Fruit fly (Drosophila melanogaster) whole organism, embryonic: ENCODE data around the gene MFS9.

Experiments
- Bdp1 ChIP-seq: fragments of 200-800 bp; sonication (Bioruptor generic); optimal IDR thresholded peaks from 3 replicates; lab custom pipeline; 2016; ENCODE audit warnings: missing biosample characterization, missing genetic modification characterization
- Blimp-1 ChIP-seq: fragments of 200-800 bp; sonication (Bioruptor generic); optimal IDR thresholded peaks from 3 replicates; lab custom pipeline; 2018; ENCODE audit warnings: missing biosample characterization, missing genetic modification characterization, mild to moderate bottlenecking, moderate library complexity, missing genetic modification reagents
- CG10654 ChIP-seq: fragments of 200-800 bp; sonication (Bioruptor generic); optimal IDR thresholded peaks from 2 replicates; lab custom pipeline; 2016; ENCODE audit warnings: missing biosample characterization, missing genetic modification characterization
- CG11560 ChIP-seq: fragments of 200-800 bp; sonication (Bioruptor generic); IDR thresholded peaks from 3 replicates; pipeline ENCODE4 v1.3.6; 2022; ENCODE audit warnings: missing biosample characterization, missing genetic modification characterization
- CG12236 ChIP-seq: fragments of 200-800 bp; sonication (Bioruptor generic); optimal IDR thresholded peaks from 2 replicates; lab custom pipeline; 2016; ENCODE audit warnings: missing biosample characterization, missing genetic modification characterization
- CG12391 ChIP-seq: fragments of 200-800 bp; sonication (Bioruptor generic); optimal IDR thresholded peaks from 3 replicates; lab custom pipeline; 2018; ENCODE audit warnings: missing biosample characterization, mild to moderate bottlenecking, missing genetic modification characterization, moderate library complexity
- CG12769 ChIP-seq: fragments of 200-800 bp; sonication (Bioruptor generic); optimal IDR thresholded peaks from 2 replicates; lab custom pipeline; 2019; ENCODE audit warnings: missing biosample characterization, mild to moderate bottlenecking, missing genetic modification characterization, moderate library complexity
- CG15601 ChIP-seq: fragments of 200-800 bp; sonication (Bioruptor generic); optimal IDR thresholded peaks from 3 replicates; lab custom pipeline; 2019; ENCODE audit warnings: missing biosample characterization, mild to moderate bottlenecking, missing genetic modification characterization, moderate library complexity
- CG17359 ChIP-seq: fragments of 200-800 bp; sonication (Bioruptor generic); optimal IDR thresholded peaks from 3 replicates; lab custom pipeline; 2018; ENCODE audit warnings: missing biosample characterization, mild to moderate bottlenecking, missing genetic modification characterization, moderate library complexity
- CG18262 ChIP-seq: fragments of 200-800 bp; optimal IDR thresholded peaks from 3 replicates; lab custom pipeline; 2019; ENCODE audit warnings: missing biosample characterization, mild to moderate bottlenecking, missing genetic modification characterization, moderate library complexity
- CG18476 ChIP-seq: fragments of 200-800 bp; sonication (Bioruptor generic); optimal IDR thresholded peaks from 2 replicates; lab custom pipeline; 2016; ENCODE audit warnings: missing biosample characterization, mild to moderate bottlenecking, missing genetic modification characterization
- CG3163 ChIP-seq: fragments of 200-800 bp; sonication (Bioruptor generic); optimal IDR thresholded peaks from 3 replicates; lab custom pipeline; 2016; ENCODE audit warnings: missing biosample characterization, missing genetic modification characterization
- CG33557 ChIP-seq: fragments of 200-800 bp; sonication (Bioruptor generic); optimal IDR thresholded peaks from 2 replicates; lab custom pipeline; 2019; ENCODE audit warnings: missing biosample characterization, mild to moderate bottlenecking, missing genetic modification characterization, moderate library complexity
- CG34224 ChIP-seq: fragments of 200-800 bp; sonication (Bioruptor generic); IDR thresholded peaks from 3 replicates; pipeline ENCODE4 v1.3.6; 2022; ENCODE audit warnings: missing biosample characterization, missing genetic modification characterization; ENCODE audit not compliant: partially characterized antibody
- CG34422 ChIP-seq: fragments of 200-800 bp; sonication (Bioruptor generic); IDR thresholded peaks from 3 replicates; pipeline ENCODE4 v1.3.6; 2022; ENCODE audit warnings: missing biosample characterization, missing genetic modification characterization
- CG7786 ChIP-seq: fragments of 200-800 bp; sonication (Bioruptor generic); optimal IDR thresholded peaks from 2 replicates; lab custom pipeline; 2016; ENCODE audit warnings: missing biosample characterization, missing genetic modification characterization
- Deaf1 ChIP-seq: fragments of 200-800 bp; optimal IDR thresholded peaks from 3 replicates; lab custom pipeline; 2019; ENCODE audit warnings: missing biosample characterization, mild to moderate bottlenecking, missing genetic modification characterization, moderate library complexity
- Fer2 ChIP-seq: fragments of 200-800 bp; sonication (Bioruptor generic); optimal IDR thresholded peaks from 2 replicates; lab custom pipeline; 2018; ENCODE audit warnings: missing biosample characterization, mild to moderate bottlenecking, missing genetic modification characterization, moderate library complexity
- Gug ChIP-seq: fragments of 200-800 bp; sonication (Bioruptor generic); IDR thresholded peaks from 4 replicates; pipeline ENCODE4 v1.3.6; 2022; ENCODE audit warnings: missing biosample characterization, missing genetic modification characterization
- HHEX ChIP-seq: fragments of 200-800 bp; sonication (Bioruptor generic); optimal IDR thresholded peaks from 3 replicates; lab custom pipeline; 2017; ENCODE audit warnings: missing biosample characterization, mild to moderate bottlenecking, missing genetic modification characterization, missing genetic modification reagents
- MBD-R2 ChIP-seq: fragments of 200-800 bp; sonication (Bioruptor generic); IDR thresholded peaks from 2 replicates; pipeline ENCODE4 v1.3.6; 2022; ENCODE audit warnings: missing biosample characterization, missing genetic modification characterization
- Max ChIP-seq: fragments of 200-800 bp; sonication (Bioruptor generic); optimal IDR thresholded peaks from 2 replicates; lab custom pipeline; 2016; ENCODE audit warnings: missing biosample characterization, mild to moderate bottlenecking, missing genetic modification characterization
- NFAT ChIP-seq: fragments of 200-800 bp; sonication (Bioruptor generic); IDR thresholded peaks from 2 replicates; pipeline ENCODE4 v1.3.6; 2022; ENCODE audit warnings: missing biosample characterization, missing genetic modification characterization
- Opbp ChIP-seq: fragments of 200-800 bp; sonication (Bioruptor generic); IDR thresholded peaks from 3 replicates; pipeline ENCODE4 v1.3.6; 2022; ENCODE audit warnings: missing biosample characterization, missing genetic modification characterization; ENCODE audit not compliant: partially characterized antibody
- Ptx1 ChIP-seq: fragments of 200-800 bp; sonication (Bioruptor generic); IDR thresholded peaks from 2 replicates; pipeline ENCODE4 v1.3.6; 2022; ENCODE audit warnings: missing biosample characterization, missing genetic modification characterization
- Six4 ChIP-seq: fragments of 200-800 bp; sonication (Bioruptor generic); optimal IDR thresholded peaks from 2 replicates; lab custom pipeline; 2016; ENCODE audit warnings: missing biosample characterization, missing genetic modification characterization
- ac ChIP-seq: fragments of 200-800 bp; sonication (Bioruptor generic); optimal IDR thresholded peaks from 3 replicates; lab custom pipeline; 2017; ENCODE audit warnings: missing biosample characterization, mild to moderate bottlenecking, missing genetic modification characterization
- bbx ChIP-seq: fragments of 200-800 bp; sonication (Bioruptor generic); IDR thresholded peaks from 2 replicates; pipeline ENCODE4 v1.3.6; 2022; ENCODE audit warnings: missing biosample characterization, missing genetic modification characterization; ENCODE audit not compliant: partially characterized antibody
- cad ChIP-seq: fragments of >200 bp; optimal IDR thresholded peaks from 2 replicates; lab custom pipeline; 2017; ENCODE audit warnings: missing biosample characterization, missing genetic modification characterization
- ci ChIP-seq: fragments of 200-800 bp; sonication (Bioruptor generic); IDR thresholded peaks from 3 replicates; pipeline ENCODE4 v1.3.6; 2022; ENCODE audit warnings: missing biosample characterization, missing genetic modification characterization
- cwo ChIP-seq: fragments of 200-800 bp; sonication (Bioruptor generic); optimal IDR thresholded peaks from 3 replicates; lab custom pipeline; 2017; ENCODE audit warnings: missing biosample characterization, missing genetic modification characterization, mild to moderate bottlenecking, moderate library complexity, missing genetic modification reagents
- eve ChIP-seq, 2 experiments: fragments of >200 bp; optimal IDR thresholded peaks; 2 replicates each; lab custom pipeline; 2017; ENCODE audit warnings: missing biosample characterization in 2 of 2, missing genetic modification characterization in 2 of 2
- fd3F ChIP-seq: fragments of 200-800 bp; sonication (Bioruptor generic); optimal IDR thresholded peaks from 2 replicates; lab custom pipeline; 2018; ENCODE audit warnings: missing biosample characterization, mild to moderate bottlenecking, missing genetic modification characterization, moderate library complexity
- inv ChIP-seq: fragments of 200-800 bp; sonication (Bioruptor generic); IDR thresholded peaks from 2 replicates; pipeline ENCODE4 v1.3.6; 2022; ENCODE audit warnings: missing biosample characterization, missing genetic modification characterization; ENCODE audit not compliant: partially characterized antibody
- kah ChIP-seq: fragments of 200-800 bp; sonication (Bioruptor generic); optimal IDR thresholded peaks from 2 replicates; lab custom pipeline; 2018; ENCODE audit warnings: missing biosample characterization, mild to moderate bottlenecking, missing genetic modification characterization
- klu ChIP-seq: fragments of 200-800 bp; sonication (Bioruptor generic); IDR thresholded peaks from 2 replicates; pipeline ENCODE4 v1.3.6; 2022; ENCODE audit warnings: missing biosample characterization, missing genetic modification characterization
- mirr ChIP-seq: fragments of 200-800 bp; sonication (Bioruptor generic); optimal IDR thresholded peaks from 3 replicates; lab custom pipeline; 2018; ENCODE audit warnings: missing biosample characterization, mild to moderate bottlenecking, missing genetic modification characterization
- odd ChIP-seq: fragments of 200-800 bp; sonication (Bioruptor generic); optimal IDR thresholded peaks from 2 replicates; lab custom pipeline; 2017; ENCODE audit warnings: missing biosample characterization, mild to moderate bottlenecking, missing genetic modification characterization
- p53 ChIP-seq: fragments of 200-800 bp; sonication (Bioruptor generic); optimal IDR thresholded peaks from 2 replicates; lab custom pipeline; 2016; ENCODE audit warnings: missing biosample characterization, missing genetic modification characterization
- phol ChIP-seq: fragments of 200-800 bp; sonication (Bioruptor generic); optimal IDR thresholded peaks from 3 replicates; lab custom pipeline; 2018; ENCODE audit warnings: missing biosample characterization, mild to moderate bottlenecking, missing genetic modification characterization, moderate library complexity
- pum ChIP-seq: fragments of 200-800 bp; sonication (Bioruptor generic); optimal IDR thresholded peaks from 2 replicates; lab custom pipeline; 2016; ENCODE audit warnings: missing biosample characterization, missing genetic modification characterization
- rib ChIP-seq: fragments of 200-800 bp; sonication (Bioruptor generic); IDR thresholded peaks from 2 replicates; pipeline ENCODE4 v1.3.6; 2022; ENCODE audit warnings: missing biosample characterization, missing genetic modification characterization
- scrt ChIP-seq: fragments of 200-800 bp; sonication (Bioruptor generic); optimal IDR thresholded peaks from 2 replicates; lab custom pipeline; 2018; ENCODE audit warnings: missing biosample characterization, mild to moderate bottlenecking, missing genetic modification characterization, moderate library complexity
- sim ChIP-seq: fragments of 200-800 bp; sonication (Bioruptor generic); IDR thresholded peaks from 2 replicates; pipeline ENCODE4 v1.3.6; 2022; ENCODE audit warnings: missing biosample characterization, missing genetic modification characterization
- so ChIP-seq: fragments of 200-800 bp; sonication (Bioruptor generic); IDR thresholded peaks from 3 replicates; pipeline ENCODE4 v1.3.6; 2022; ENCODE audit warnings: missing biosample characterization, missing genetic modification characterization
- stwl ChIP-seq: fragments of 200-800 bp; sonication (Bioruptor generic); optimal IDR thresholded peaks from 3 replicates; lab custom pipeline; 2018; ENCODE audit warnings: missing biosample characterization, mild to moderate bottlenecking, missing genetic modification characterization, moderate library complexity
- unpg ChIP-seq: fragments of 200-800 bp; sonication (Bioruptor generic); optimal IDR thresholded peaks from 3 replicates; lab custom pipeline; 2018; ENCODE audit warnings: missing biosample characterization, mild to moderate bottlenecking, missing genetic modification characterization, moderate library complexity
- z ChIP-seq: fragments of 200-800 bp; sonication (Bioruptor generic); IDR thresholded peaks from 3 replicates; pipeline ENCODE4 v1.3.6; 2022; ENCODE audit warnings: missing biosample characterization, missing genetic modification characterization

MFS9 gene

DNA sequence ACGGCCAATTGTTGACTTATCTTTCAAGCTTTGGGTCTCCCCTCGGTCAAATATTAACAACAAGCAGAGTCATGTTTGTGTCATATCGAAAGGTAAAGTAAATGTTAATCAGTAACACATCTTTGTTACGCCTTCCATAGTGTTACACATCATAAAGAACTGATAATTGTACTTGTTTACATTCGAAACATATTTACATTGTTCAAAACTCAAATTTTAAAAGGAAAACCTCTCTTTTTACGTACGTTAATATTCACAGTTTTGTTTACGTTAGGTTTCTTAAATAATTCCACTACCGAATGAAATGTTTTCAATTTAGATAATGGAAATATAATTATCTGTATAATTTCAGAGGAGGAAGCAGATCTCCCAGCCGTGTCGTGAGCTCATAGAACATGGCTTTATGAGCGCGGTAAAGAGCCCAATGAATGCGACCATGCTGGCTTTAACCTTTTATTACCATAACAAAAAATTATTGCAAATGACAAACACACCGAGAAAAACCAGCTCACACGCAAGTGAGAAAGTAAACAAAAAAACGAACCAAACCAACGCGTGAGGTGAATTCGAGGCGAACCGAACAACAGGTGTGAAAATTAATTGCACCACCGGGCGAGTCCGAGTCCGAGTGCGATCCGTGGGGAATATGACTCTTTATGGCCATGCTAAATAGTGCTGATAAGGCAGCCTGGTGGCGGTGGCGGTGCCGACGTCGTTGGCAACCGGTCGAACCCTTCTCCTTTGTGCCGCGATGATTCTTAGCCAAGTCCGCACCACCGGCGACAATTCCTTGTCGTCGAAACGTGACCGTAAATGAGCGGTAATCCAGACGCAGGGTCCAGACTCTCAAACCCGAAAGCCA, 30.2 kb upstream of the MFS9 start (continued):
- no peak for TF ChIP-seq CG3163 (GFP tag; lab: Kevin White, UChicago)
- peak; percentile 9 for TF ChIP-seq CG12769 (tag; lab: Kevin White, UChicago)
- no peak for TF ChIP-seq pum (GFP tag; lab: Kevin White, UChicago)
- peak; percentile 19 for TF ChIP-seq CG10654 (GFP tag; lab: Kevin White, UChicago)
- no peak for TF ChIP-seq bbx (GFP tag; lab: Robert Waterston, UW)
- peak; percentile 54 for TF ChIP-seq odd (GFP tag; lab: Kevin White, UChicago)
- peak; percentile 47 for TF ChIP-seq scrt
- TF ChIP-seq CG15601 = peak; percentile 81
- peak; percentile 61 for TF ChIP-seq CG18262 (tag; lab: Kevin White, UChicago)
- peak; percentile 11 for TF ChIP-seq cwo
- TF ChIP-seq unpg (GFP tag; lab: Kevin White, UChicago) = no peak
- TF ChIP-seq Blimp-1 (GFP tag; lab: Kevin White, UChicago) = peak; percentile 52
- 0 out of 3 replicates have a peak, but pooled peaks have one; percentile 24 for TF ChIP-seq CG34422 (GFP tag; lab: Robert Waterston, UW)
- TF ChIP-seq fd3F (GFP tag; lab: Kevin White, UChicago) = no peak
- TF ChIP-seq Opbp (GFP tag; lab: Robert Waterston, UW) = no peak
- no peak for TF ChIP-seq phol (tag; lab: Kevin White, UChicago)
- peak; percentile 62 for TF ChIP-seq ac (GFP tag; lab: Kevin White, UChicago)
- TF ChIP-seq inv (GFP tag; lab: Robert Waterston, UW) = no peak
- TF ChIP-seq CG17359 (tag; lab: Kevin White, UChicago) = peak; percentile 62
- peak; percentile 52; the same call in 1 of the 3 replicates for TF ChIP-seq z (GFP tag; lab: Robert Waterston, UW)
- no peak for TF ChIP-seq Max (GFP tag; lab: Kevin White, UChicago)
- TF ChIP-seq CG11560 (tag; lab: Robert Waterston, UW) = no peak
- peak; percentile 51 for TF ChIP-seq HHEX (GFP tag; lab: Kevin White, UChicago)
- TF ChIP-seq Bdp1 (GFP tag; lab: Kevin White, UChicago) = no peak
- no peak for TF ChIP-seq mirr (GFP tag; lab: Kevin White, UChicago)
- TF ChIP-seq CG7786 (GFP tag; lab: Kevin White, UChicago) = no peak
- TF ChIP-seq eve (GFP tag; optimal IDR thresholded peaks at IDR 0.05; lab: Kevin White, UChicago) = peak in 1 of 2 experiments; percentile 75
- TF ChIP-seq kah = peak; percentile 56
- TF ChIP-seq p53 (GFP tag; lab: Kevin White, UChicago) = no peak
- 0 out of 3 replicates have a peak, but pooled peaks have one; percentile 43 for TF ChIP-seq ci (GFP tag; lab: Robert Waterston, UW)
- peak; percentile 34 for TF ChIP-seq Six4 (GFP tag; lab: Kevin White, UChicago)
- TF ChIP-seq Deaf1 (tag; lab: Kevin White, UChicago) = peak; percentile 29
- no peak for TF ChIP-seq klu (GFP tag; lab: Robert Waterston, UW)
- peak; percentile 22 for TF ChIP-seq CG18476
- TF ChIP-seq rib (GFP tag; lab: Robert Waterston, UW) = no peak
- TF ChIP-seq MBD-R2 = no peak
- TF ChIP-seq CG12391 (tag; lab: Kevin White, UChicago) = peak; percentile 30
- peak; percentile 59; the same call in 1 of the 3 replicates for TF ChIP-seq so (GFP tag; lab: Robert Waterston, UW)
- peak; percentile 84 for TF ChIP-seq CG33557 (GFP tag; lab: Kevin White, UChicago)
- TF ChIP-seq stwl = no peak
- peak; percentile 4 for TF ChIP-seq CG12236 (GFP tag; lab: Kevin White, UChicago)
- peak; percentile 77 for TF ChIP-seq cad (GFP tag; lab: Kevin White, UChicago)
- TF ChIP-seq NFAT (GFP tag; lab: Robert Waterston, UW) = no peak
- no peak for TF ChIP-seq Gug (GFP tag; lab: Robert Waterston, UW)
- TF ChIP-seq Ptx1 (GFP tag; lab: Robert Waterston, UW) = no peak
- no peak for TF ChIP-seq CG34224 (GFP tag; lab: Robert Waterston, UW)
- 0 out of 2 replicates have a peak, but pooled peaks have one; percentile 22 for TF ChIP-seq sim (GFP tag; lab: Robert Waterston, UW)
- peak; percentile 18 for TF ChIP-seq Fer2
